Worm (Caenorhabditis elegans) whole organism, L2 larva: ENCODE data around the gene npr-17.

ENCODE experiments used
- C34F6.9 ChIP-seq: fragments of 150-350 bp; optimal IDR thresholded peaks from 2 replicates; lab custom pipeline; 2014; ENCODE audit warnings: missing biosample characterization, missing genetic modification characterization
- F13H6.1 ChIP-seq: sonication (generic microtip); optimal IDR thresholded peaks from 2 replicates; lab custom pipeline; 2016; ENCODE audit warnings: missing genetic modification characterization, missing compliant biosample characterization
- Y55F3AM.14 ChIP-seq: fragments of 200-800 bp; sonication (Bioruptor generic); optimal IDR thresholded peaks from 2 replicates; lab custom pipeline; 2018; ENCODE audit warnings: mild to moderate bottlenecking, missing genetic modification characterization, missing compliant biosample characterization
- ZK546.5 ChIP-seq: sonication (generic microtip); optimal IDR thresholded peaks from 2 replicates; lab custom pipeline; 2017; ENCODE audit warnings: missing biosample characterization, missing genetic modification characterization
- alr-1 ChIP-seq: fragments of 150-350 bp; optimal IDR thresholded peaks from 2 replicates; lab custom pipeline; 2014; ENCODE audit warnings: missing biosample characterization, missing genetic modification characterization
- aly-2 ChIP-seq: fragments of 150-350 bp; optimal IDR thresholded peaks from 2 replicates; lab custom pipeline; 2014; ENCODE audit warnings: missing biosample characterization, missing genetic modification characterization
- ama-1 ChIP-seq: fragments of 150-350 bp; optimal IDR thresholded peaks from 2 replicates; lab custom pipeline; 2018; ENCODE audit warnings: inconsistent platforms
- ceh-82 ChIP-seq: fragments of 150-350 bp; optimal IDR thresholded peaks from 2 replicates; lab custom pipeline; 2014; ENCODE audit warnings: missing biosample characterization, missing genetic modification characterization
- crh-2 ChIP-seq: sonication (generic microtip); optimal IDR thresholded peaks from 2 replicates; lab custom pipeline; 2017; ENCODE audit warnings: missing biosample characterization, missing genetic modification characterization
- dmd-4 ChIP-seq: sonication (generic microtip); optimal IDR thresholded peaks from 2 replicates; lab custom pipeline; 2017; ENCODE audit warnings: missing biosample characterization, missing genetic modification characterization
- egl-27 ChIP-seq: sonication (generic microtip); optimal IDR thresholded peaks from 3 replicates; lab custom pipeline; 2017; ENCODE audit warnings: missing biosample characterization, missing genetic modification reagents, missing genetic modification characterization
- elt-3 ChIP-seq: sonication (generic microtip); optimal IDR thresholded peaks from 2 replicates; lab custom pipeline; 2017; ENCODE audit warnings: missing biosample characterization, missing genetic modification characterization
- fos-1 ChIP-seq: fragments of 150-350 bp; optimal IDR thresholded peaks from 2 replicates; lab custom pipeline; 2014; ENCODE audit warnings: missing biosample characterization, missing genetic modification characterization
- lin-39 ChIP-seq: fragments of 150-350 bp; optimal IDR thresholded peaks from 2 replicates; lab custom pipeline; 2014; ENCODE audit warnings: missing biosample characterization, missing genetic modification reagents, missing genetic modification characterization
- mbf-1 ChIP-seq: sonication (generic microtip); optimal IDR thresholded peaks from 2 replicates; lab custom pipeline; 2017; ENCODE audit warnings: missing biosample characterization, missing genetic modification characterization
- nhr-10 ChIP-seq: sonication (generic microtip); optimal IDR thresholded peaks from 2 replicates; lab custom pipeline; 2017; ENCODE audit warnings: missing biosample characterization, missing genetic modification characterization
- nhr-11 ChIP-seq: fragments of 150-350 bp; optimal IDR thresholded peaks from 2 replicates; lab custom pipeline; 2014; ENCODE audit warnings: missing biosample characterization, missing genetic modification characterization
- nhr-129 ChIP-seq: fragments of 150-350 bp; optimal IDR thresholded peaks from 2 replicates; lab custom pipeline; 2014; ENCODE audit warnings: missing biosample characterization, missing genetic modification characterization
- nhr-21 ChIP-seq: fragments of 150-350 bp; optimal IDR thresholded peaks from 2 replicates; lab custom pipeline; 2014; ENCODE audit warnings: missing biosample characterization, missing genetic modification characterization
- nhr-237 ChIP-seq: fragments of 150-350 bp; optimal IDR thresholded peaks from 2 replicates; lab custom pipeline; 2014; ENCODE audit warnings: missing biosample characterization, missing genetic modification characterization
- nhr-25 ChIP-seq: fragments of 150-350 bp; sonication (generic microtip); optimal IDR thresholded peaks from 3 replicates; lab custom pipeline; 2014; ENCODE audit warnings: missing biosample characterization, missing genetic modification characterization
- nhr-6 ChIP-seq: fragments of 150-350 bp; optimal IDR thresholded peaks from 2 replicates; lab custom pipeline; 2014; ENCODE audit warnings: missing biosample characterization, missing genetic modification characterization
- nhr-77 ChIP-seq: fragments of 150-350 bp; optimal IDR thresholded peaks from 2 replicates; lab custom pipeline; 2014; ENCODE audit warnings: missing biosample characterization, missing genetic modification characterization
- peb-1 ChIP-seq: fragments of 150-350 bp; optimal IDR thresholded peaks from 2 replicates; lab custom pipeline; 2014; ENCODE audit warnings: missing biosample characterization, missing genetic modification characterization
- sem-4 ChIP-seq: fragments of 150-350 bp; optimal IDR thresholded peaks from 2 replicates; lab custom pipeline; 2014; ENCODE audit warnings: missing biosample characterization, missing genetic modification reagents, missing genetic modification characterization
- skn-1 ChIP-seq: sonication (generic microtip); optimal IDR thresholded peaks from 2 replicates; lab custom pipeline; 2017; ENCODE audit warnings: missing biosample characterization, missing genetic modification characterization
- sma-9 ChIP-seq, 2 experiments: fragments of 150-350 bp in 1 of 2; sonication (generic microtip) in 1 of 2; optimal IDR thresholded peaks; 2 replicates each; lab custom pipeline; 2014 to 2016; ENCODE audit warnings: missing genetic modification characterization in 2 of 2, mild to moderate bottlenecking in 1 of 2, missing biosample characterization in 1 of 2, missing compliant biosample characterization in 1 of 2, missing genetic modification reagents in 1 of 2, moderate library complexity in 1 of 2
- unc-39 ChIP-seq: fragments of 150-350 bp; optimal IDR thresholded peaks from 2 replicates; lab custom pipeline; 2014; ENCODE audit warnings: missing biosample characterization, missing genetic modification characterization
- unc-55 ChIP-seq: fragments of 150-350 bp; sonication (generic microtip); optimal IDR thresholded peaks from 3 replicates; lab custom pipeline; 2014; ENCODE audit warnings: missing biosample characterization, missing genetic modification reagents, missing genetic modification characterization
- unc-62 ChIP-seq: fragments of 150-350 bp; optimal IDR thresholded peaks from 2 replicates; lab custom pipeline; 2014; ENCODE audit warnings: missing biosample characterization, missing genetic modification reagents, missing genetic modification characterization
- ztf-1 ChIP-seq: fragments of 200-800 bp; sonication (Bioruptor generic); conservative IDR thresholded peaks from 2 replicates; pipeline ENCODE4 v1.3.6; 2022; ENCODE audit warnings: missing genetic modification characterization, missing compliant biosample characterization
- ztf-4 ChIP-seq: fragments of 150-350 bp; optimal IDR thresholded peaks from 2 replicates; lab custom pipeline; 2014; ENCODE audit warnings: missing biosample characterization, missing genetic modification characterization

The npr-17 gene

DNA sequence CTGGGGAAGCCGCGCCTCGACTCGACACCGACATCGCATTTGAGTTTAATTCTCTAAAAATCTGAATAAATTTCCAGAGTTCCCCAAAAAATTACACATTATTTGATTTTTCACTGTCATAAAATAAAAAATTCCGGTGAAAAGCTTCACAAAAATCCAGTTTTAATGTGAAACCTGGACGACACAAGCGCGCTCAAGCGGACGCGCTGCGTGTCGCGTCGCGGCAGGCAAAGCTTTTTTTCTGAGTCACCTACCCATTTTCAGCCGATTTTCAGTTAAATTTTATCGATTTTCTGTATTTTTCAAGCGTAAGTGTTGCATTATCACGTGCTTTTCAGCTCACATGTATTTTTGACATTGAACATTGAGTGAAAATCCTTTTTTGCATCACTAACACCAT lies 13.5 kb upstream of the npr-17 start, which contains the start of gene cit-1.1 (continued):
- no peak for TF ChIP-seq nhr-10 (tag; lab: Kevin White, UChicago)
- no peak for TF ChIP-seq unc-39 (tag; lab: Kevin White, UChicago)
- no peak for TF ChIP-seq alr-1 (tag; lab: Kevin White, UChicago)
- TF ChIP-seq peb-1 (tag; lab: Kevin White, UChicago): no peak
- no peak for TF ChIP-seq unc-62 (GFP tag; lab: Kevin White, UChicago)
- TF ChIP-seq nhr-129 (tag; lab: Kevin White, UChicago): no peak
- TF ChIP-seq nhr-25 (tag; lab: Kevin White, UChicago): no peak
- no peak for TF ChIP-seq sma-9 (GFP tag; optimal IDR thresholded peaks at IDR 0.05; lab: Kevin White, UChicago)
- TF ChIP-seq sma-9 (tag; optimal IDR thresholded peaks at IDR 0.05; lab: Kevin White, UChicago): no peak
- no peak for TF ChIP-seq F13H6.1 (tag; lab: Kevin White, UChicago)
- no peak for TF ChIP-seq nhr-21 (tag; lab: Kevin White, UChicago)
- TF ChIP-seq skn-1 (tag; lab: Kevin White, UChicago): no peak

DNA sequence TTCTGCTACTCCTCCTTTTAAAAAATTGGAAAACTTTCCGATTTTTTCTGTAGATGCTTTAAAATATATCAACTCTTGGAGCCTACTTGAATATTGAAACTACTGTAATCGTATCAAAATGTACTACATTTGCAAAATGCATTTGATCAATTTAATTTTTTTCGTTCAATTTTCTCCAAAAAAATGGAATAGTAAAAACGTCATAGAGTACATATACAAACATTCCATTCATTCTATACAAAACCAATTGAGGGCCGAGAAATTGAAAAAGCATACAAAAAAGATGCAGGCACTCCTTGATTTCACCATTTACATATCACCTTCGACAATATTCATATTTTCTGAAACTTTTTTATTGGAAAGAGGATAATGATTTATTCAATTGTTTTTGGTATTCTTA lies 7.8 kb upstream of the npr-17 start, which contains the start of gene C06G4.6:
C06G4.6 (plus strand) TSS at position 301 of the 400 bp plus-strand sequence.
- TF ChIP-seq aly-2 (tag; lab: Kevin White, UChicago) (no peak), egl-27 (tag; lab: Kevin White, UChicago) (no peak), peb-1 (tag; lab: Kevin White, UChicago) (no peak), C34F6.9 (no peak)

DNA sequence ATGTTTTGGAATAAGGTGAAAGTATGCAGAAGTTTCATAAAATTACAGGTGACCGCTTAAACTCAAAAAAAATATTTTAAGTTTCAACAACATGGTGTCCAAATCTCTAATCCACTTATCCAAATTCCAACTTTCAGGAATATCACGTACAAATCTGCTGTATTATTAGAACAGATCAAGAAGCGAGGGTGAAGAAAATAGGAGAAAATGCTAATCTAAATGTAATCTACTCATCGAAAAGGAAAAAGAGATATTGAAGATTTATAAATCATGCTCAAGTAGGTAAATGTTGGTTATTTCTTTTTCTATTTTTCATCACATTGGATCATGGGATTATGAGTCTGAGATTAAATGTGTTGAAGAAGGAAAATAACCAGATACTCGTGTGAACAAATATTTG lies 5.3 kb upstream of the npr-17 start:
- no peak for TF ChIP-seq nhr-6
- TF ChIP-seq nhr-77: no peak
- TF ChIP-seq ceh-82: no peak
- no peak for TF ChIP-seq aly-2 (tag; lab: Kevin White, UChicago)
- no peak for TF ChIP-seq F13H6.1 (tag; lab: Kevin White, UChicago)
- no peak for TF ChIP-seq C34F6.9
- TF ChIP-seq dmd-4 (tag; lab: Kevin White, UChicago): no peak
- no peak for TF ChIP-seq ztf-4 (tag; lab: Kevin White, UChicago)

DNA sequence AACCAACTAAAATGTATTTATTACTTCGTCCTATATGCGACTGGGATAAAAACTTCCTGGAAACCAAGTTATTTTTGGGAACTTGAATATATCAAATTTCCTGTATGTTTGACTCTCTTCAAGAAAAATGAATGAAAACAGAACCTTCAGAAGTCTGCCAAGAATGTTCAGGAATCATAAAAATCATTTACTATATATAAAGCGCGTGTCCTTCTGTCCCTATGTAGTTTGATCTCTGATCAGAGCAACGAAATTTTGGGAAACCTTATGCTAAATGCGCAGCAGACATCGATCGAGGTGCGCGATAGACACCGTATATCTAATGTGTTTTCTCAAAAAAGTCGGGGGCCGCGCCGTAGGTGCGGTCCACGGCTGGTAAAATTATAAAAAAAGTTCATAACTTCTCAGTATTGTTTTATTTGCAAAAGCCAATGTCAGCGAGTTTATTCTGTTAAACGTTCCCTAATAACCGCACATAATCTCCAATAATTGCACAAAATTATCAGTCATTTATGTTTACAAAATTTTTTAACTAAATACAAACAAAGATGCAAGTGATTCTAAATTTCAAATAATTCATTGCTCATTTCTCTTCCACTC lies 1.3 kb upstream of the npr-17 start:
- TF ChIP-seq crh-2 (tag; lab: Kevin White, UChicago) (no peak), nhr-129 (tag; lab: Kevin White, UChicago) (no peak), sma-9 (GFP tag; optimal IDR thresholded peaks at IDR 0.05; lab: Kevin White, UChicago) (no peak), sma-9 (tag; optimal IDR thresholded peaks at IDR 0.05; lab: Kevin White, UChicago) (no peak), unc-55 (no peak), nhr-21 (tag; lab: Kevin White, UChicago) (no peak), elt-3 (no peak), ZK546.5 (no peak), peb-1 (tag; lab: Kevin White, UChicago) (no peak), unc-62 (GFP tag; lab: Kevin White, UChicago) (no peak), alr-1 (tag; lab: Kevin White, UChicago) (no peak), ztf-1 (GFP tag; lab: Robert Waterston, UW) (no peak), skn-1 (tag; lab: Kevin White, UChicago) (no peak), nhr-77 (no peak), mbf-1 (tag; lab: Kevin White, UChicago) (no peak), lin-39 (tag; lab: Kevin White, UChicago) (no peak)

DNA sequence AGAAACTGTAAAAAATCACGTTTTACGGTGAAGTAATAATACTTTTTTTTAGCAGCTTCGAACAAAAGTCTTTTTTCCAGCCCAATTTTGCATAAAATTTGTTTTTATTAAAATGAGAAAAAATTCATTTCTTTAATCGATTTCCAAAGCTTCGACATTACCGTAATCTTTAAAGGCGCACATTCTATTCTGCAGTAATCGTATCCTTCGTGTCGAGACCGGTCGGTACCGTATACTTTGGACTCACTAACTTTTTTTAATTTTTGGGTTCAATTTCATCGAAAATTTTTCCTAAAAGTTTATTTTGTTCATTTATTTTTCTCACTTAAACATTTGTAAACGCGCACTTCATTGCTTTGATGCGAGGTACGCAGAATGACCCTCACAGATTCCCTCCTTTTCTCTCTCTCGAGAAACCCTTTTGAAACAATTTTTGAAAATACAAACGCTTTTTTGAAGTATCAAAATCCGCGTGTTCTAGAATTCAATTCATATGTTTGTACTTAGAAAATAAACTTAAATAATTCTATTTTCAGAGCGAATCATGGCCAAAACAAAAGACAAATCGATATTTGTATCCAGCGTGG lies 9.6 kb downstream of the npr-17 start, which contains the start of gene hrpk-2:
hrpk-2 (plus strand) TSS at position 537 of the 587 bp plus-strand sequence.
- TF ChIP-seq fos-1 (tag; lab: Kevin White, UChicago) (no peak), ama-1 (no peak), sem-4 (tag; lab: Kevin White, UChicago) (no peak), nhr-237 (no peak), nhr-11 (no peak), Y55F3AM.14 (GFP tag; lab: Kevin White, UChicago) (no peak), alr-1 (tag; lab: Kevin White, UChicago) (no peak)
